Fruit fly (Drosophila melanogaster): ENCODE measurements around the gene spz.
A peak's percentile ranks its signal among the peaks of the same experiment; 100 is the strongest.

spz gene

DNA sequence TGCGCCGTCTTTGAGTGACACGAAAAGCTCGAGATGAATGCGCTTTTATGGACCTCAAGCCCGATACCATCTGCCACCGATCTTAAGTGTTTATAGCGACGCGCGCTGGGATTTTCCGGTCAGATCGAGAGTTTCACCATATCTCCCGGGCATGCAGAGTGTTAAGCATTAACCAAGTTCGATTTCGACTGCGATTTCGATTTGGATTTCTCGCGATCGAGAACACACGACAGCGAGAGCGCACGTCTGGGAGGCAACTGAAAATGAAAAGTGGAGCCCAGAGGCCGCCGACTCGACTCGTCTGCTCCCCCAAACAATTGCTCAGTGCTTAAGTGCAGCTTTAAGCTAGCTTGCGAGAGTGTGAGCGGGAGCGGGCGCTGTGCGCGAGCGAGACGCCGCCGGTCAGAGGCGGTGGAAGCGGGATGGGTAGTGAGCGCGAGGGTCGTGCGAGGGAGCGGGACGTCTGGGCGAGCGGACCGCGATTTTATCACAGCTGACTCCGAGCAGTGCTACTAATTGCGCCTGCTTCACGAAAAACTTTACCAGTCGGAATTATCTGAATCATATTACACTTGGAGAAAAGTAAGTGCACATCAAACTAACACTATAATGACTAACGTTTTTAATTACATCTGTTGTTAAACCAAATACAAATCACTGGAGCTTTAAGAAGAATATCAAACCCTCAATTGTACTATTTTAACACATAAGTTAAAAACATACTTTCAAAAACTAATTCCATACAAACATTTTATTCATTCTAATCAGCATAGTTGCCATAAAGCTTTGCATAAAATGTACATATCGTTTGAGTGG, at the start of gene spz:
spz (minus strand) TSS at position 261 of the 816 bp plus-strand sequence.
- peak; percentile 25; the same call in 1 of the 2 replicates for TF ChIP-seq Bgb (GFP tag; IDR thresholded peaks at IDR 0.05; ENCODE audit: partially characterized antibody)
- TF ChIP-seq CG11723 (GFP tag; optimal IDR thresholded peaks at IDR 0.05) = no peak
- no peak for TF ChIP-seq CG33557 (GFP tag; optimal IDR thresholded peaks at IDR 0.05)
- TF ChIP-seq jigr1 (GFP tag; IDR thresholded peaks at IDR 0.05) = no peak
- TF ChIP-seq CG10543 (GFP tag; optimal IDR thresholded peaks at IDR 0.05) = peak; percentile 73
- TF ChIP-seq vfl (GFP tag; optimal IDR thresholded peaks at IDR 0.05) = no peak
- no peak for TF ChIP-seq CG12236 (GFP tag; optimal IDR thresholded peaks at IDR 0.05)
- no peak for TF ChIP-seq CkIIα-i1 (GFP tag; IDR thresholded peaks at IDR 0.05)
- no peak for TF ChIP-seq fru (optimal IDR thresholded peaks at IDR 0.05)
- TF ChIP-seq fd96Cb (tag; optimal IDR thresholded peaks at IDR 0.05) = peak; percentile 6
- TF ChIP-seq CG9817 (tag; optimal IDR thresholded peaks at IDR 0.05) = no peak
- no peak for TF ChIP-seq CG8944 (GFP tag; optimal IDR thresholded peaks at IDR 0.05)
- no peak for TF ChIP-seq B-H1 (GFP tag; IDR thresholded peaks at IDR 0.05)
- TF ChIP-seq Blimp-1 (GFP tag; optimal IDR thresholded peaks at IDR 0.05) = peak; percentile 81
- TF ChIP-seq Optix (GFP tag; IDR thresholded peaks at IDR 0.05) = no peak
- TF ChIP-seq CG1233 (GFP tag; optimal IDR thresholded peaks at IDR 0.05) = no peak
- TF ChIP-seq Poxn (GFP tag; IDR thresholded peaks at IDR 0.05) = no peak
- no peak for TF ChIP-seq pum (GFP tag; optimal IDR thresholded peaks at IDR 0.05)
- peak; percentile 53 for TF ChIP-seq grn (GFP tag; optimal IDR thresholded peaks at IDR 0.05)
- no peak for TF ChIP-seq ash1 (GFP tag; optimal IDR thresholded peaks at IDR 0.05)
- no peak for TF ChIP-seq H2.0 (GFP tag; IDR thresholded peaks at IDR 0.05)
- no peak for TF ChIP-seq Neu2 (GFP tag; optimal IDR thresholded peaks at IDR 0.05; ENCODE audit: borderline replicate concordance)
- TF ChIP-seq Jarid2 (GFP tag; optimal IDR thresholded peaks at IDR 0.05) = peak; percentile 78
- no peak for TF ChIP-seq CG2199 (GFP tag; IDR thresholded peaks at IDR 0.05)
- TF ChIP-seq CG1602 (GFP tag; optimal IDR thresholded peaks at IDR 0.05) = no peak
- TF ChIP-seq eyg (GFP tag; optimal IDR thresholded peaks at IDR 0.05) = no peak
- TF ChIP-seq bowl (GFP tag; IDR thresholded peaks at IDR 0.05) = no peak; the same call in 1 of the 2 replicates
- peak; percentile 72 for TF ChIP-seq Awh (GFP tag; IDR thresholded peaks at IDR 0.05)
- TF ChIP-seq CG13624 (GFP tag; optimal IDR thresholded peaks at IDR 0.05) = no peak
- TF ChIP-seq CG7786 (GFP tag; optimal IDR thresholded peaks at IDR 0.05) = no peak
- peak; percentile 43 for TF ChIP-seq Hmr (GFP tag; optimal IDR thresholded peaks at IDR 0.05)
- TF ChIP-seq Xrp1 (GFP tag; IDR thresholded peaks at IDR 0.05) = no peak
- no peak for TF ChIP-seq Dbx (GFP tag; IDR thresholded peaks at IDR 0.05)
- peak; percentile 9 for TF ChIP-seq kni (GFP tag; optimal IDR thresholded peaks at IDR 0.05)
- TF ChIP-seq CG8281 (tag; optimal IDR thresholded peaks at IDR 0.05) = no peak
- peak; percentile 7 for TF ChIP-seq Meics (GFP tag; optimal IDR thresholded peaks at IDR 0.05)
- TF ChIP-seq ci (GFP tag; IDR thresholded peaks at IDR 0.05) = no peak
- no peak for TF ChIP-seq E2f1 (GFP tag; IDR thresholded peaks at IDR 0.05)
- peak; percentile 46 for TF ChIP-seq unpg (GFP tag; optimal IDR thresholded peaks at IDR 0.05)
- no peak for TF ChIP-seq CG18011 (GFP tag; optimal IDR thresholded peaks at IDR 0.05)
- no peak for TF ChIP-seq CG8924 (tag; optimal IDR thresholded peaks at IDR 0.05)
- TF ChIP-seq cwo (GFP tag; optimal IDR thresholded peaks at IDR 0.05) = no peak
- no peak for TF ChIP-seq Dp (GFP tag; optimal IDR thresholded peaks at IDR 0.05)
- peak; percentile 54; the same call in 1 of the 3 replicates for TF ChIP-seq CG11695 (GFP tag; IDR thresholded peaks at IDR 0.05)
- TF ChIP-seq ERR (GFP tag; optimal IDR thresholded peaks at IDR 0.05) = no peak
- TF ChIP-seq CG14441 (GFP tag; IDR thresholded peaks at IDR 0.05) = no peak
- no peak for TF ChIP-seq CG3726 (GFP tag; IDR thresholded peaks at IDR 0.05)
- no peak for TF ChIP-seq pzg (GFP tag; optimal IDR thresholded peaks at IDR 0.05)
- TF ChIP-seq Gsc (GFP tag; IDR thresholded peaks at IDR 0.05) = no peak
- no peak for TF ChIP-seq ro (GFP tag; IDR thresholded peaks at IDR 0.05)

Measured in whole organism, embryonic.